Fruit fly (Drosophila melanogaster) whole organism, embryonic: ENCODE data around the gene CG31445.

Experiments used
- Atf-2 ChIP-seq: fragments of 200-800 bp; sonication (Bioruptor generic); optimal IDR thresholded peaks from 2 replicates; lab custom pipeline; 2016; ENCODE audit warnings: missing biosample characterization, missing genetic modification characterization
- CG11093 ChIP-seq: fragments of 200-800 bp; sonication (Bioruptor generic); IDR thresholded peaks from 3 replicates; pipeline ENCODE4 v1.3.6; 2022; ENCODE audit warnings: missing biosample characterization, missing genetic modification characterization
- CG11696 ChIP-seq: fragments of 200-800 bp; sonication (Bioruptor generic); IDR thresholded peaks from 2 replicates; pipeline ENCODE4 v1.3.6; 2022; ENCODE audit warnings: missing biosample characterization, missing genetic modification characterization
- CG15269 ChIP-seq: fragments of 200-800 bp; sonication (Bioruptor generic); optimal IDR thresholded peaks from 2 replicates; lab custom pipeline; 2018; ENCODE audit warnings: missing biosample characterization, mild to moderate bottlenecking, missing genetic modification characterization, moderate library complexity
- CG16815 ChIP-seq: fragments of 200-800 bp; sonication (Bioruptor generic); optimal IDR thresholded peaks from 3 replicates; lab custom pipeline; 2017; ENCODE audit warnings: missing biosample characterization, mild to moderate bottlenecking, missing genetic modification characterization
- CG17328 ChIP-seq: fragments of 200-800 bp; sonication (Bioruptor generic); IDR thresholded peaks from 2 replicates; pipeline ENCODE4 v1.3.6; 2022; ENCODE audit warnings: missing biosample characterization, missing genetic modification characterization
- CG17359 ChIP-seq: fragments of 200-800 bp; sonication (Bioruptor generic); optimal IDR thresholded peaks from 3 replicates; lab custom pipeline; 2018; ENCODE audit warnings: missing biosample characterization, mild to moderate bottlenecking, missing genetic modification characterization, moderate library complexity
- CG17361 ChIP-seq: fragments of 200-800 bp; sonication (Bioruptor generic); IDR thresholded peaks from 3 replicates; pipeline ENCODE4 v1.3.6; 2022; ENCODE audit warnings: missing biosample characterization, missing genetic modification characterization
- CG17829 ChIP-seq: fragments of 200-800 bp; optimal IDR thresholded peaks from 2 replicates; lab custom pipeline; 2019; ENCODE audit warnings: missing biosample characterization, mild to moderate bottlenecking, missing genetic modification characterization, moderate library complexity
- CG18476 ChIP-seq: fragments of 200-800 bp; sonication (Bioruptor generic); optimal IDR thresholded peaks from 2 replicates; lab custom pipeline; 2016; ENCODE audit warnings: missing biosample characterization, mild to moderate bottlenecking, missing genetic modification characterization
- CG18619 ChIP-seq: fragments of 200-800 bp; sonication (Bioruptor generic); optimal IDR thresholded peaks from 3 replicates; lab custom pipeline; 2017; ENCODE audit warnings: missing biosample characterization, mild to moderate bottlenecking, missing genetic modification characterization
- CG2712 ChIP-seq: fragments of 200-800 bp; optimal IDR thresholded peaks from 3 replicates; lab custom pipeline; 2019; ENCODE audit warnings: missing biosample characterization, mild to moderate bottlenecking, missing genetic modification characterization, moderate library complexity
- CG30431 ChIP-seq: fragments of 200-800 bp; sonication (Bioruptor generic); optimal IDR thresholded peaks from 2 replicates; lab custom pipeline; 2017; ENCODE audit warnings: missing biosample characterization, missing genetic modification characterization
- CG31365 ChIP-seq: fragments of 200-800 bp; sonication (Bioruptor generic); optimal IDR thresholded peaks from 2 replicates; lab custom pipeline; 2018; ENCODE audit warnings: missing biosample characterization, mild to moderate bottlenecking, missing genetic modification characterization
- CG31441 ChIP-seq: fragments of 200-800 bp; sonication (Bioruptor generic); IDR thresholded peaks from 2 replicates; pipeline ENCODE4 v1.3.6; 2022; ENCODE audit warnings: missing biosample characterization, missing genetic modification characterization
- CG3726 ChIP-seq: fragments of 200-800 bp; sonication (Bioruptor generic); IDR thresholded peaks from 3 replicates; pipeline ENCODE4, ENCODE4 v1.3.6; 2022; ENCODE audit warnings: missing biosample characterization, missing genetic modification characterization
- CG7987 ChIP-seq: fragments of 200-800 bp; sonication (Bioruptor generic); optimal IDR thresholded peaks from 2 replicates; lab custom pipeline; 2018; ENCODE audit warnings: missing biosample characterization, mild to moderate bottlenecking, missing genetic modification characterization, moderate library complexity
- CG8924 ChIP-seq: fragments of 200-800 bp; optimal IDR thresholded peaks from 3 replicates; lab custom pipeline; 2019; ENCODE audit warnings: missing biosample characterization, mild to moderate bottlenecking, missing genetic modification characterization, moderate library complexity
- CHES-1-like ChIP-seq: fragments of 200-800 bp; sonication (Bioruptor generic); optimal IDR thresholded peaks from 2 replicates; lab custom pipeline; 2016; ENCODE audit warnings: missing biosample characterization, missing genetic modification characterization
- CrebB ChIP-seq: fragments of 200-800 bp; sonication (Bioruptor generic); optimal IDR thresholded peaks from 3 replicates; lab custom pipeline; 2018; ENCODE audit warnings: missing biosample characterization, mild to moderate bottlenecking, missing genetic modification characterization
- D19B ChIP-seq: fragments of 200-800 bp; sonication (Bioruptor generic); optimal IDR thresholded peaks from 2 replicates; lab custom pipeline; 2017; ENCODE audit warnings: missing biosample characterization, mild to moderate bottlenecking, missing genetic modification characterization
- Deaf1 ChIP-seq: fragments of 200-800 bp; optimal IDR thresholded peaks from 3 replicates; lab custom pipeline; 2019; ENCODE audit warnings: missing biosample characterization, mild to moderate bottlenecking, missing genetic modification characterization, moderate library complexity
- Dek ChIP-seq: fragments of 200-800 bp; sonication (Bioruptor generic); optimal IDR thresholded peaks from 3 replicates; lab custom pipeline; 2019; ENCODE audit warnings: missing biosample characterization, mild to moderate bottlenecking, missing genetic modification characterization, moderate library complexity
- Ets65A ChIP-seq: fragments of 200-800 bp; sonication (Bioruptor generic); peaks from one replicate; lab custom pipeline; 2016; ENCODE audit warnings: missing biosample characterization, missing genetic modification characterization
- H15 ChIP-seq: fragments of 200-800 bp; sonication (Bioruptor generic); IDR thresholded peaks from 3 replicates; pipeline ENCODE4 v1.3.6; 2022; ENCODE audit warnings: missing biosample characterization, missing genetic modification characterization
- HLH54F ChIP-seq: fragments of 200-800 bp; sonication (Bioruptor generic); optimal IDR thresholded peaks from 3 replicates; lab custom pipeline; 2016; ENCODE audit warnings: missing biosample characterization, missing genetic modification characterization
- HmgZ ChIP-seq: fragments of 200-800 bp; sonication (Bioruptor generic); optimal IDR thresholded peaks from 2 replicates; lab custom pipeline; 2018; ENCODE audit warnings: missing biosample characterization, mild to moderate bottlenecking, missing genetic modification characterization
- Mad ChIP-seq: fragments of 200-800 bp; sonication (Bioruptor generic); optimal IDR thresholded peaks from 2 replicates; lab custom pipeline; 2016; ENCODE audit warnings: missing biosample characterization, missing genetic modification characterization
- Mes4 ChIP-seq: fragments of 200-800 bp; sonication (Bioruptor generic); optimal IDR thresholded peaks from 2 replicates; lab custom pipeline; 2016; ENCODE audit warnings: missing biosample characterization, missing genetic modification characterization
- Nf-YA ChIP-seq: fragments of 200-800 bp; sonication (Bioruptor generic); IDR thresholded peaks from 2 replicates; pipeline ENCODE4 v1.3.6; 2022; ENCODE audit warnings: missing biosample characterization, missing genetic modification characterization
- Vsx1 ChIP-seq: fragments of 200-800 bp; sonication (Bioruptor generic); optimal IDR thresholded peaks from 2 replicates; lab custom pipeline; 2017; ENCODE audit warnings: missing biosample characterization, mild to moderate bottlenecking, missing genetic modification characterization, missing genetic modification reagents
- ap ChIP-seq: fragments of 200-800 bp; sonication (Bioruptor generic); IDR thresholded peaks from 2 replicates; pipeline ENCODE4 v1.3.6; 2022; ENCODE audit warnings: missing biosample characterization, missing genetic modification characterization
- bab2 ChIP-seq: fragments of 200-800 bp; sonication (Bioruptor generic); optimal IDR thresholded peaks from 2 replicates; lab custom pipeline; 2016; ENCODE audit warnings: missing biosample characterization, missing genetic modification characterization
- dm ChIP-seq: fragments of 200-800 bp; sonication (Bioruptor generic); optimal IDR thresholded peaks from 3 replicates; lab custom pipeline; 2016; ENCODE audit warnings: missing biosample characterization, missing genetic modification characterization
- dmrt99B ChIP-seq: fragments of 200-800 bp; sonication (Bioruptor generic); optimal IDR thresholded peaks from 2 replicates; lab custom pipeline; 2018; ENCODE audit warnings: missing biosample characterization, mild to moderate bottlenecking, missing genetic modification characterization, moderate library complexity
- en ChIP-seq: fragments of 200-800 bp; sonication (Bioruptor generic); optimal IDR thresholded peaks from 2 replicates; lab custom pipeline; 2016; ENCODE audit warnings: missing biosample characterization, missing genetic modification characterization
- ftz-f1 ChIP-seq: fragments of 200-800 bp; sonication (Bioruptor generic); optimal IDR thresholded peaks from 2 replicates; lab custom pipeline; 2016; ENCODE audit warnings: missing biosample characterization, missing genetic modification characterization
- inv ChIP-seq: fragments of 200-800 bp; sonication (Bioruptor generic); IDR thresholded peaks from 2 replicates; pipeline ENCODE4 v1.3.6; 2022; ENCODE audit warnings: missing biosample characterization, missing genetic modification characterization; ENCODE audit not compliant: partially characterized antibody
- jigr1 ChIP-seq: fragments of 200-800 bp; sonication (Bioruptor generic); IDR thresholded peaks from 3 replicates; pipeline ENCODE4 v1.3.6; 2022; ENCODE audit warnings: missing biosample characterization, missing genetic modification characterization
- lilli ChIP-seq: fragments of 200-800 bp; sonication (Bioruptor generic); optimal IDR thresholded peaks from 3 replicates; lab custom pipeline; 2016; ENCODE audit warnings: missing biosample characterization, missing genetic modification characterization
- otp ChIP-seq: fragments of 200-800 bp; sonication (Bioruptor generic); IDR thresholded peaks from 3 replicates; pipeline ENCODE4, ENCODE4 v1.3.6; 2022; ENCODE audit warnings: missing biosample characterization, missing genetic modification characterization
- pfk ChIP-seq: fragments of 200-800 bp; sonication (Bioruptor generic); optimal IDR thresholded peaks from 2 replicates; lab custom pipeline; 2018; ENCODE audit warnings: missing biosample characterization, mild to moderate bottlenecking, missing genetic modification characterization, moderate library complexity
- pros ChIP-seq: fragments of 200-800 bp; sonication (Bioruptor generic); optimal IDR thresholded peaks from 3 replicates; lab custom pipeline; 2019; ENCODE audit warnings: missing biosample characterization, mild to moderate bottlenecking, missing genetic modification characterization, moderate library complexity
- shn ChIP-seq: fragments of 200-800 bp; sonication (Bioruptor generic); optimal IDR thresholded peaks from 3 replicates; lab custom pipeline; 2016; ENCODE audit warnings: missing biosample characterization, missing genetic modification characterization
- slbo ChIP-seq: fragments of 200-800 bp; sonication (Bioruptor generic); IDR thresholded peaks from 2 replicates; pipeline ENCODE4 v1.3.6; 2022; ENCODE audit warnings: missing biosample characterization, missing genetic modification characterization
- ssp ChIP-seq: fragments of 200-800 bp; sonication (Bioruptor generic); IDR thresholded peaks from 2 replicates; pipeline ENCODE4 v1.3.6; 2022; ENCODE audit warnings: missing biosample characterization, missing genetic modification characterization
- stwl ChIP-seq: fragments of 200-800 bp; sonication (Bioruptor generic); optimal IDR thresholded peaks from 3 replicates; lab custom pipeline; 2018; ENCODE audit warnings: missing biosample characterization, mild to moderate bottlenecking, missing genetic modification characterization, moderate library complexity
- sug ChIP-seq: fragments of 200-800 bp; optimal IDR thresholded peaks from 2 replicates; lab custom pipeline; 2019; ENCODE audit warnings: missing biosample characterization, mild to moderate bottlenecking, missing genetic modification characterization, moderate library complexity
- tgo ChIP-seq: fragments of 200-800 bp; sonication (Bioruptor generic); IDR thresholded peaks from 3 replicates; pipeline ENCODE4 v1.3.6; 2022; ENCODE audit warnings: missing biosample characterization, missing genetic modification characterization
- trh ChIP-seq: fragments of 200-800 bp; sonication (Bioruptor generic); optimal IDR thresholded peaks from 2 replicates; lab custom pipeline; 2016; ENCODE audit warnings: missing biosample characterization, missing genetic modification characterization

CG31445 gene

dm6 chr3R:29222891-29223842 is 21.5 kb downstream of the CG31445 start, which contains the start of the genes Cisd2 and Brd8 (continued):
- no peak for TF ChIP-seq en (GFP tag; lab: Kevin White, UChicago)
- no peak for TF ChIP-seq HLH54F (GFP tag; lab: Kevin White, UChicago)
- TF ChIP-seq tgo (GFP tag; lab: Robert Waterston, UW) = no peak
- TF ChIP-seq CG11696 (GFP tag; lab: Robert Waterston, UW) = no peak
- no peak for TF ChIP-seq D19B
- no peak for TF ChIP-seq CG8924 (tag; lab: Kevin White, UChicago)
- TF ChIP-seq stwl = peak; percentile 90
- no peak for TF ChIP-seq Deaf1
- no peak for TF ChIP-seq dmrt99B
- TF ChIP-seq CG11093 (GFP tag; lab: Robert Waterston, UW) = no peak
- peak; percentile 19 for TF ChIP-seq sug (tag; lab: Kevin White, UChicago)
- TF ChIP-seq CG18476 (GFP tag; lab: Kevin White, UChicago) = no peak
- TF ChIP-seq CG31441 (GFP tag; lab: Robert Waterston, UW) = no peak
- peak; percentile 25; the same call in 1 of the 2 replicates for TF ChIP-seq slbo (GFP tag; lab: Robert Waterston, UW)
- no peak for TF ChIP-seq ftz-f1 (GFP tag; lab: Kevin White, UChicago)
- TF ChIP-seq CG2712 (tag; lab: Kevin White, UChicago) = peak; percentile 29
- TF ChIP-seq CrebB = no peak
- TF ChIP-seq CG17328 = no peak
- no peak for TF ChIP-seq Vsx1 (GFP tag; lab: Kevin White, UChicago)
- TF ChIP-seq Mad = no peak
- no peak for TF ChIP-seq CG18619 (GFP tag; lab: Kevin White, UChicago)
- no peak for TF ChIP-seq Atf-2 (GFP tag; lab: Kevin White, UChicago)
- TF ChIP-seq CG16815 (GFP tag; lab: Kevin White, UChicago) = no peak
- TF ChIP-seq Mes4 (GFP tag; lab: Kevin White, UChicago) = peak; percentile 8
- no peak for TF ChIP-seq otp (GFP tag; lab: Robert Waterston, UW)
- no peak for TF ChIP-seq CG30431 (GFP tag; lab: Kevin White, UChicago)
- peak; percentile 90 for TF ChIP-seq inv (GFP tag; lab: Robert Waterston, UW)
- peak; percentile 57 for TF ChIP-seq CG7987
- no peak for TF ChIP-seq ap (GFP tag; lab: Robert Waterston, UW)
- no peak for TF ChIP-seq CG3726
- no peak for TF ChIP-seq Nf-YA (GFP tag; lab: Robert Waterston, UW)
- TF ChIP-seq Ets65A (GFP tag; lab: Kevin White, UChicago) = peak; percentile 36
- no peak for TF ChIP-seq bab2 (GFP tag; lab: Kevin White, UChicago)
- TF ChIP-seq HmgZ (tag; lab: Kevin White, UChicago) = peak; percentile 31
- TF ChIP-seq CHES-1-like = peak; percentile 63
- TF ChIP-seq CG17361 = 0 out of 3 replicates have a peak, but pooled peaks have one; percentile 14
- TF ChIP-seq pros (GFP tag; lab: Kevin White, UChicago) = no peak
- no peak for TF ChIP-seq CG17359 (tag; lab: Kevin White, UChicago)
- TF ChIP-seq ssp (GFP tag; lab: Robert Waterston, UW) = no peak
- TF ChIP-seq CG15269 (tag; lab: Kevin White, UChicago) = no peak
- no peak for TF ChIP-seq H15 (GFP tag; lab: Robert Waterston, UW)
- no peak for TF ChIP-seq CG31365 (tag; lab: Kevin White, UChicago)
- TF ChIP-seq trh (GFP tag; lab: Kevin White, UChicago) = no peak
- TF ChIP-seq Dek (tag; lab: Kevin White, UChicago) = no peak
- TF ChIP-seq pfk (GFP tag; lab: Kevin White, UChicago) = no peak
- peak; percentile 46 for TF ChIP-seq CG17829 (tag; lab: Kevin White, UChicago)
- TF ChIP-seq lilli = no peak
- TF ChIP-seq shn (GFP tag; lab: Kevin White, UChicago) = no peak
- TF ChIP-seq jigr1 = no peak
- TF ChIP-seq dm = no peak
